Fruit fly (Drosophila melanogaster) Kc167 (cell line): ENCODE results near the gene CG5849.

Experiments
- Myc ChIP-seq: fragments of >200 bp; optimal IDR thresholded peaks from 2 replicates; lab custom pipeline; 2017; ENCODE audit warnings: missing external identifiers
- Sin3A ChIP-seq: fragments of >200 bp; optimal IDR thresholded peaks from 2 replicates; lab custom pipeline; 2018; ENCODE audit warnings: missing external identifiers
- h ChIP-seq: fragments of >200 bp; optimal IDR thresholded peaks from 3 replicates; lab custom pipeline; 2018; ENCODE audit warnings: missing external identifiers
- insv ChIP-seq: fragments of >200 bp; optimal IDR thresholded peaks from 3 replicates; lab custom pipeline; 2018; ENCODE audit warnings: missing external identifiers
- psq ChIP-seq: fragments of >200 bp; optimal IDR thresholded peaks from 2 replicates; lab custom pipeline; 2017; ENCODE audit warnings: missing external identifiers
- ttk ChIP-seq: sonication (Bioruptor generic); optimal IDR thresholded peaks from 2 replicates; lab custom pipeline; 2017; ENCODE audit warnings: missing external identifiers

DNA sequence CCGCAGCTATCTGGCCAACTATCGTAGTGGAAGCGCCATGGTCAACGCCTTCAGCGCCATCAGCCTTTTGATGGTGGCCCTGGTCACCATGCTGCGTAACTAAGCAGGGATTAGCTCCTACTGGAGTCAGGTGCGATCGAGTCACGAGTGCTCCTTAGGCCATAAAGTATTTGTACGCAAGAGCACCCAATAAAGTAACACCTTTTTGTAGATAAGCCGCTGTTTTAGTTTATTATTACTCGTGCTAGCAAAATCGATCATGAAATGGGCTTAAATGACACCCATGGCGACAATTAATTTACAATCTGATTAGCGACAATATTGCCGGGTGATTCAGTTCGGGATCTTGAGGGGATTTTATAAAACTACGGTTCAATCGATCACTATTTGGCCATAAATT, 17.6 kb downstream of the CG5849 start:
- TF ChIP-seq psq (lab: Kevin White, UChicago) = no peak
- TF ChIP-seq Sin3A (lab: Kevin White, UChicago) = no peak
- TF ChIP-seq h (lab: Kevin White, UChicago) = no peak
- TF ChIP-seq insv (lab: Kevin White, UChicago) = no peak
- TF ChIP-seq Myc (lab: Kevin White, UChicago) = no peak
- no peak for TF ChIP-seq ttk (lab: Kevin White, UChicago)
